Fruit fly (Drosophila melanogaster): ENCODE results near the gene htk.

The htk gene

dm6 chrX:18838929-18839576 lies 4.4 kb upstream of the htk start:
- TF ChIP-seq D1 (tag; optimal IDR thresholded peaks at IDR 0.05) (no peak), CG14655 (GFP tag; optimal IDR thresholded peaks at IDR 0.05) (peak; percentile 7), fd96Ca (GFP tag; IDR thresholded peaks at IDR 0.05) (no peak), CG32121 (GFP tag; IDR thresholded peaks at IDR 0.05) (peak; percentile 13; the same call in 1 of the 2 replicates), rn (GFP tag; IDR thresholded peaks at IDR 0.05) (no peak), CG8301 (tag; optimal IDR thresholded peaks at IDR 0.05) (no peak), Snoo (tag; optimal IDR thresholded peaks at IDR 0.05) (no peak), Pif1A (GFP tag; optimal IDR thresholded peaks at IDR 0.05) (peak; percentile 36), CG8159 (tag; optimal IDR thresholded peaks at IDR 0.05) (peak; percentile 3), CG34367 (tag; optimal IDR thresholded peaks at IDR 0.05) (no peak), CG15710 (tag; optimal IDR thresholded peaks at IDR 0.05) (peak; percentile 2), CG17806 (tag; optimal IDR thresholded peaks at IDR 0.05) (no peak), gl (tag; optimal IDR thresholded peaks at IDR 0.05) (peak; percentile 26), CG10348 (GFP tag; IDR thresholded peaks at IDR 0.05) (no peak), CG4496 (GFP tag; IDR thresholded peaks at IDR 0.05) (no peak)

DNA sequence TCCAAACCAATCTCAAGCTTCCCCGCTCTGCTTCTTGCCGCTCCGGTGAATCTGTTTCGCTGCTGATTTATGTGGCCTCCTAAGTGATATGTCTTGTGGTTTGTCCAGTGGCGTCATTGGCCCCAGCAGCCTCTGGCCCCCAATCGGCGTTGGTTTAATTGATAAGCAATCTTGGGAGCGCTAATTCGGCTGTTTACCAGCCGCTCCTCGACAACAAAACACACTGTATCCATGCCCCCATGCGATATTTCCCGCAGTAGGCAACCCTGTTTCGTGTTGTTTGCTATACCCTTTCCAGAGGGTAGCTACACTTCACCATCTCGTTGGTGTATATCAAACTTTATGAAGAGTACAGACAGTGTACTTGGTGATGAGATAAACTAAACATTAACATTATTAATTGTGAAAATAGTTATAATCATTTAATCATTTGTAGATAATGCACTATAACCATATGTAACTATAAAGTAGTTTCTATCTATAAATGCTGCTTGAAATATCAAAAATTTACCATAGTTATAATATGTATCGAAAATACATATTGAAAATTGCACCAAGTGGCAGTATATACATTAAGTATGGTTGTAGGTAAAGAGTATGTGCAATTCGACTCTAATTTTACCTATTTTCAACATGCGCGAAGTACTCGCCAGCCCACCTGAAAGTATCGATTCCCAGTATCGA lies 5.0 kb downstream of the htk start, which contains the start of gene shop:
shop (minus strand) TSS at position 229 of the 684 bp plus-strand sequence.
- peak; percentile 25; the same call in 1 of the 3 replicates for TF ChIP-seq fd96Ca (GFP tag; IDR thresholded peaks at IDR 0.05)
- no peak for TF ChIP-seq D1 (tag; optimal IDR thresholded peaks at IDR 0.05)
- peak; percentile 75 for TF ChIP-seq Pif1B (GFP tag; optimal IDR thresholded peaks at IDR 0.05)
- TF ChIP-seq Snoo (tag; optimal IDR thresholded peaks at IDR 0.05) = peak; percentile 83
- peak; percentile 38; the same call in 1 of the 2 replicates for TF ChIP-seq CG10348 (GFP tag; IDR thresholded peaks at IDR 0.05)
- TF ChIP-seq Pif1A (GFP tag; optimal IDR thresholded peaks at IDR 0.05) = peak; percentile 76
- no peak for TF ChIP-seq CG12605 (GFP tag; IDR thresholded peaks at IDR 0.05)
- TF ChIP-seq EcR (GFP tag; optimal IDR thresholded peaks at IDR 0.05) = no peak
- TF ChIP-seq CG9948 (tag; optimal IDR thresholded peaks at IDR 0.05) = peak; percentile 83
- peak; percentile 89 for TF ChIP-seq CG8159 (tag; optimal IDR thresholded peaks at IDR 0.05)
- TF ChIP-seq rn (GFP tag; IDR thresholded peaks at IDR 0.05) = no peak
- TF ChIP-seq CG4496 (GFP tag; IDR thresholded peaks at IDR 0.05) = peak; percentile 70
- TF ChIP-seq CG17806 (tag; optimal IDR thresholded peaks at IDR 0.05) = peak; percentile 76
- peak; percentile 86 for TF ChIP-seq CG8301 (tag; optimal IDR thresholded peaks at IDR 0.05)
- peak; percentile 57 for TF ChIP-seq Ets98B (GFP tag; IDR thresholded peaks at IDR 0.05)
- peak; percentile 86 for TF ChIP-seq CG34367 (tag; optimal IDR thresholded peaks at IDR 0.05)
- TF ChIP-seq gl (tag; optimal IDR thresholded peaks at IDR 0.05) = peak; percentile 41
- no peak for TF ChIP-seq CG14655 (GFP tag; optimal IDR thresholded peaks at IDR 0.05)
- peak; percentile 87 for TF ChIP-seq CG15710 (tag; optimal IDR thresholded peaks at IDR 0.05)
- TF ChIP-seq CG32121 (GFP tag; IDR thresholded peaks at IDR 0.05) = 0 out of 2 replicates have a peak, but pooled peaks have one; percentile 27
- TF ChIP-seq CG13204 (GFP tag; optimal IDR thresholded peaks at IDR 0.05) = peak; percentile 67

DNA sequence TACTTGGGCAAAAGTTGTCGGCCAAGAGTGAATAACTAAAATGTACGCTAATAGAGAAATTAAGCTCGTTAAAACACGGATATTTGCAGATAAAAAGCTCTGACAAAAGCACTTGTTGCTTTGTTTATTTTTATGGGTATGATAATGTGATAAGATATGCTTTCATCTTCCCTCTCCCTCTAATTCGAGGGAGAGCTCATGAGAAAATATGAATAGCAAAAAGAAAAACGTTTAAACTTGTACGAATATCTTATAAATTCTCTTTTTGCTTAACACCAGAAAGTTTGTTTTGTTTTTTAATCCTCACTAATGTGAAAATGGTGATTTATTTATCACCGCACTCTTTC lies 5.5 kb downstream of the htk start:
- TF ChIP-seq CG4496 (GFP tag; IDR thresholded peaks at IDR 0.05) = no peak
- TF ChIP-seq CG13204 (GFP tag; optimal IDR thresholded peaks at IDR 0.05) = no peak
- peak; percentile 19; the same call in 1 of the 2 replicates for TF ChIP-seq CG12605 (GFP tag; IDR thresholded peaks at IDR 0.05)

- TF ChIP-seq CG13204 (GFP tag; optimal IDR thresholded peaks at IDR 0.05) = no peak
- TF ChIP-seq EcR (GFP tag; optimal IDR thresholded peaks at IDR 0.05) = peak; percentile 81
Measured at dm6 chrX:18857356-18857807, 13.9 kb downstream of the htk start, which contains the start of gene CG7322. CG7322 (minus strand) TSS chrX:18857757.

DNA sequence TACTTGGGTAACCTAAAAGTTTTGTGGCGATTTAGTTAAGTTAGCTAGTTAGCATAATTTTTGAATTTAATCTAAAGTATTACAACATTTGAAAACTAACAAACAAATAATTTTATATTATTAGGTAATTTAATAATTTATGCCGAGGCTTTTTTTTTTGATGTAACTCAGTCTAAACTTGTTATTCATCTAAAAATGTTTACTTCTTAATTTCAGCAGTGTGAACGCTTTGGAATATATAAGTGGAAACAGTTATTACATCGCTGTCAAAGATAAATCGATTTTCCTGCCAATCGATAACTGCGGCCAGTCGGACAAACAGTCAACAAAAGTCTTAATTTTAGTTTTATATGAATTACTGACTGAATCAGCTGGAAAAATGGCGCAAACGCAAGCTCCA lies 14.5 kb downstream of the htk start, which contains the start of gene Usp39:
Usp39 (plus strand) TSS at position 288 of the 400 bp plus-strand sequence.
- TF ChIP-seq CG32121 (GFP tag; IDR thresholded peaks at IDR 0.05) (no peak), CG9948 (tag; optimal IDR thresholded peaks at IDR 0.05) (peak; percentile 4)

- TF ChIP-seq CG12605 (GFP tag; IDR thresholded peaks at IDR 0.05) = no peak
- TF ChIP-seq CG8159 (tag; optimal IDR thresholded peaks at IDR 0.05) = no peak
- no peak for TF ChIP-seq CG10348 (GFP tag; IDR thresholded peaks at IDR 0.05)
- no peak for TF ChIP-seq CG14655 (GFP tag; optimal IDR thresholded peaks at IDR 0.05)
- TF ChIP-seq CG8301 (tag; optimal IDR thresholded peaks at IDR 0.05) = no peak
- no peak for TF ChIP-seq CG17806 (tag; optimal IDR thresholded peaks at IDR 0.05)
- TF ChIP-seq CG34367 (tag; optimal IDR thresholded peaks at IDR 0.05) = no peak
- TF ChIP-seq rn (GFP tag; IDR thresholded peaks at IDR 0.05) = no peak
Measured at dm6 chrX:18860074-18860473, 16.6 kb downstream of the htk start, which contains the start of gene CG32544. CG32544 (plus strand) TSS chrX:18860284.

Data from whole organism, pupa.